Fruit fly (Drosophila melanogaster): Measurements from ENCODE around the gene Agpat4.

Agpat4 gene

DNA sequence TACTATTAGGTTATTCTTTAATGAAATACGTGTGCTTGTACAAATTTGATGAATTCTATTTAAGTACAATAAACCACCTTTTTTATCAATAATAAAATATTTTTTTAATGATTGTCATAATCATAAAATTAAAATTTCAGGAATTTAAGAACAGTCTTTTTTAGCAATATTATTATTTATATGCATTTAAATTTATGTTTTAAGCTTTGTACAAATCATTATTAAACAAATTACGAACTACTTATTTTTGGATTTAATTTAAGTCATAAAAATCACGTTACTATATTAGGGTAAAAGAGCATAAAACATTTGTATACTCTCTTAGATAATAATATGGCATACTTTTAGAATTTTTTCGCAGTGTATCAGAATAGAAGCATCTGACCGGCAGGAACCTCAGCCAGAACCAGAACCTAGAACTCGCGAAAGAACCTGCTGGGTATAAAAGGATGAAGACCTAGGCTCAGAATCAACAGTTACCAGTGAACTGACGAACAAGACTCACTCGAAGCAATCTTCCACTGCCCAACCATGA, 19.2 kb downstream of the Agpat4 start, which contains the start of gene Cpr72Ea (continued):
- TF ChIP-seq CG7368 (GFP tag; optimal IDR thresholded peaks at IDR 0.05): no peak
- no peak for TF ChIP-seq CG16779 (tag; optimal IDR thresholded peaks at IDR 0.05)
- no peak for TF ChIP-seq topi (GFP tag; optimal IDR thresholded peaks at IDR 0.05)
- TF ChIP-seq Met (GFP tag; optimal IDR thresholded peaks at IDR 0.05): no peak
- no peak for TF ChIP-seq vri (GFP tag; optimal IDR thresholded peaks at IDR 0.05)
- TF ChIP-seq Ets96B (tag; optimal IDR thresholded peaks at IDR 0.05): peak; percentile 37
- TF ChIP-seq CG6276 (GFP tag; optimal IDR thresholded peaks at IDR 0.05): no peak
- no peak for TF ChIP-seq cyc (GFP tag; optimal IDR thresholded peaks at IDR 0.05)
- TF ChIP-seq CG8119 (GFP tag; IDR thresholded peaks at IDR 0.05): no peak
- peak; percentile 27 for TF ChIP-seq spab (GFP tag; optimal IDR thresholded peaks at IDR 0.05)
- no peak for TF ChIP-seq fkh (GFP tag; optimal IDR thresholded peaks at IDR 0.05)
- TF ChIP-seq CG32006 (GFP tag; optimal IDR thresholded peaks at IDR 0.05): no peak
- no peak for TF ChIP-seq Lpt (GFP tag; optimal IDR thresholded peaks at IDR 0.05)
- no peak for TF ChIP-seq Hr4 (GFP tag; optimal IDR thresholded peaks at IDR 0.05)
- no peak for TF ChIP-seq CG6854 (GFP tag; optimal IDR thresholded peaks at IDR 0.05)
- no peak for TF ChIP-seq lz (GFP tag; optimal IDR thresholded peaks at IDR 0.05)
- no peak for TF ChIP-seq CG8632 (GFP tag; optimal IDR thresholded peaks at IDR 0.05)
- TF ChIP-seq CG10631 (GFP tag; optimal IDR thresholded peaks at IDR 0.05): peak; percentile 6
- TF ChIP-seq CG8319 (GFP tag; optimal IDR thresholded peaks at IDR 0.05): no peak
- no peak for TF ChIP-seq CG10669 (GFP tag; optimal IDR thresholded peaks at IDR 0.05)
- TF ChIP-seq eg (GFP tag; IDR thresholded peaks at IDR 0.05): no peak
- no peak for TF ChIP-seq CG11294 (GFP tag; IDR thresholded peaks at IDR 0.05)
- no peak for TF ChIP-seq CG6792 (GFP tag; optimal IDR thresholded peaks at IDR 0.05)
- no peak for TF ChIP-seq dac (GFP tag; optimal IDR thresholded peaks at IDR 0.05)

DNA sequence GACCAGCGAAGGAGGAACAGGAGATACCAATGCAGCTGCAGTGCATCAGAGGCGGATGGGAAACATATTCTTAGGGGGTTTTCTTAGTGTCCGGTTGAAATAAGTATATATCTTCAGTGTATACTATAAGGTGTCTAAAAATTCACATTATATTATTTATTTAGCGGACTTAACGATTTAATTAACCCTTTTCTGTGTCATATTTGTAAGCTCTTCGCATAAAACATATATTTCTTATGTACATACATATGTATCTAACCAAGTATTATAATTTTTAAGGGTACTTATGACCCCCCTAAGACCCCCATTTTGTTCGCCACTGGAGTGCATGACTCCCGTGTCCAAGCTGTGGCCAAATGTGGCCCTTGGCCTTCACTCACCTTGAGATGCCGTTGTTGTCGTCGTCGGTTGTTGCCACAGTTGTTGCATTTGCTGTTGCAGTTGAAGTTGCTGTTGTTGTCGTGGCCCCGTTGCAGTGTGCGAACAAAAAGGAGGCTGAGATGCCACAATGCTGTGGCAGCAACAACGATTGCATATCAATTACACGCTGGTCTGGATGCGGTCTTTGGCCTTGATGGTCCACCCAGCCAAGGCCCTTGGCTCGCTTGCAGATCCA, 20.1 kb downstream of the Agpat4 start:
- TF ChIP-seq lz (GFP tag; optimal IDR thresholded peaks at IDR 0.05) (peak; percentile 71), Blimp-1 (GFP tag; optimal IDR thresholded peaks at IDR 0.05) (peak; percentile 27), fd85E (GFP tag; optimal IDR thresholded peaks at IDR 0.05) (peak; percentile 15), net (GFP tag; optimal IDR thresholded peaks at IDR 0.05) (peak; percentile 69), CG3919 (GFP tag; optimal IDR thresholded peaks at IDR 0.05) (peak; percentile 58), CG6854 (GFP tag; optimal IDR thresholded peaks at IDR 0.05) (peak; percentile 68), topi (GFP tag; optimal IDR thresholded peaks at IDR 0.05) (peak; percentile 79), vri (GFP tag; optimal IDR thresholded peaks at IDR 0.05) (peak; percentile 22), CG31627 (GFP tag; optimal IDR thresholded peaks at IDR 0.05) (peak; percentile 58), Hr39 (GFP tag; optimal IDR thresholded peaks at IDR 0.05) (peak; percentile 61), CG6792 (GFP tag; optimal IDR thresholded peaks at IDR 0.05) (peak; percentile 84), CG6808 (GFP tag; optimal IDR thresholded peaks at IDR 0.05) (peak; percentile 97), spab (GFP tag; optimal IDR thresholded peaks at IDR 0.05) (peak; percentile 95), achi (GFP tag; optimal IDR thresholded peaks at IDR 0.05) (peak; percentile 89), CG6163 (GFP tag; IDR thresholded peaks at IDR 0.05) (peak; percentile 79), CG11294 (GFP tag; IDR thresholded peaks at IDR 0.05) (peak; percentile 21; the same call in 1 of the 2 replicates), Eip75B (GFP tag; optimal IDR thresholded peaks at IDR 0.05) (peak; percentile 89), Eip93F (GFP tag; optimal IDR thresholded peaks at IDR 0.05) (no peak), CG32006 (GFP tag; optimal IDR thresholded peaks at IDR 0.05) (peak; percentile 71), Sox14 (GFP tag; optimal IDR thresholded peaks at IDR 0.05) (peak; percentile 82), CG8119 (GFP tag; IDR thresholded peaks at IDR 0.05) (peak; percentile 72; the same call in 2 of the 3 replicates), CG16779 (tag; optimal IDR thresholded peaks at IDR 0.05) (peak; percentile 83), Ets21C (GFP tag; optimal IDR thresholded peaks at IDR 0.05) (peak; percentile 38), Sox102F (GFP tag; optimal IDR thresholded peaks at IDR 0.05) (peak; percentile 66), dac (GFP tag; optimal IDR thresholded peaks at IDR 0.05) (no peak), Gug (GFP tag; IDR thresholded peaks at IDR 0.05) (no peak), Hr38 (GFP tag; optimal IDR thresholded peaks at IDR 0.05) (no peak), esn (GFP tag; optimal IDR thresholded peaks at IDR 0.05) (peak; percentile 80), CG10631 (GFP tag; optimal IDR thresholded peaks at IDR 0.05) (peak; percentile 93), CG3032 (tag; optimal IDR thresholded peaks at IDR 0.05) (peak; percentile 97), dsx (GFP tag; optimal IDR thresholded peaks at IDR 0.05; ENCODE audit: poor library complexity, severe bottlenecking) (peak; percentile 95), cyc (GFP tag; optimal IDR thresholded peaks at IDR 0.05) (peak; percentile 70), pdm3 (GFP tag; optimal IDR thresholded peaks at IDR 0.05) (peak; percentile 84), Ets96B (tag; optimal IDR thresholded peaks at IDR 0.05) (peak; percentile 96), svp (GFP tag) (peak; percentile 89), ss (GFP tag; optimal IDR thresholded peaks at IDR 0.05) (peak; percentile 95 to 97), CG6276 (GFP tag; optimal IDR thresholded peaks at IDR 0.05) (no peak), CG34406 (GFP tag; optimal IDR thresholded peaks at IDR 0.05) (peak; percentile 89)

Measured in whole organism, prepupa.